Worm (Caenorhabditis elegans) whole organism, L4 larva: ENCODE measurements around the gene F10D7.3.

Experiments
- aly-2 ChIP-seq: sonication (generic microtip); optimal IDR thresholded peaks from 2 replicates; lab custom pipeline; 2018; ENCODE audit warnings: missing biosample characterization, missing genetic modification characterization
- ama-1 ChIP-seq: fragments of 150-350 bp; optimal IDR thresholded peaks from 2 replicates; lab custom pipeline; 2014; ENCODE audit warnings: inconsistent platforms, mixed read lengths
- egl-27 ChIP-seq: sonication (generic microtip); optimal IDR thresholded peaks from 3 replicates; lab custom pipeline; 2017; ENCODE audit warnings: missing biosample characterization, missing genetic modification reagents, missing genetic modification characterization
- gei-8 ChIP-seq: fragments of 200-800 bp; sonication (Bioruptor generic); optimal IDR thresholded peaks from 2 replicates; lab custom pipeline; 2018; ENCODE audit warnings: mild to moderate bottlenecking, missing genetic modification characterization, missing compliant biosample characterization
- madf-9 ChIP-seq: fragments of 200-800 bp; sonication (Bioruptor generic); conservative IDR thresholded peaks from 2 replicates; pipeline ENCODE4 v1.3.6; 2022; ENCODE audit warnings: missing genetic modification reagents, missing genetic modification characterization, missing compliant biosample characterization
- nhr-11 ChIP-seq: fragments of 150-350 bp; optimal IDR thresholded peaks from 2 replicates; lab custom pipeline; 2014; ENCODE audit warnings: missing biosample characterization, missing genetic modification characterization
- nhr-76 ChIP-seq: fragments of 150-350 bp; optimal IDR thresholded peaks from 2 replicates; lab custom pipeline; 2014; ENCODE audit warnings: missing biosample characterization, missing genetic modification characterization
- snpc-4 ChIP-seq: fragments of 150-350 bp; optimal IDR thresholded peaks from 2 replicates; lab custom pipeline; 2014; ENCODE audit warnings: missing biosample characterization, missing genetic modification characterization
- vab-7 ChIP-seq: fragments of 200-800 bp; sonication (Bioruptor generic); IDR thresholded peaks from 2 replicates; pipeline ENCODE4 v1.3.6; 2022; ENCODE audit warnings: missing genetic modification reagents, missing genetic modification characterization, missing compliant biosample characterization

DNA sequence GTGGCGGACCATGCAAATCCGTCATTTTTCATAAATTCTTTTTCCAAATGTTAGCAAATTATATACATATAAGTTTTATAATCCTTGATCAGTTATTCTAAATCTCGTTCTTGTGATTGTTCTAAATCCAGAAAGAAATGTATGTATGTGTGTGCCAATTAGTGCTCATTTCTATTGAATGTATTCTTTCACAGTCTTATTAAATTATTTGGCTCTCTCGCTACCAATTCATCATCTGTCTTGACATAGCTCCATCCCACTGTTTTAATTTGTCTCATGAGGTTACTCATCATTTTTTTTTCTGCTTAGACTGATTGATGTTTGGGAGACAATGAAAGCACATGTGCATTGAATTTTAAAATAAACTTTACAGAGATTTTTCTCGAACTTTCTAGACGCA is 19.0 kb downstream of the F10D7.3 start:
- TF ChIP-seq gei-8 (no peak), ama-1 (lab: Kevin White, UChicago) (no peak), snpc-4 (tag; lab: Kevin White, UChicago) (no peak), aly-2 (tag; lab: Kevin White, UChicago) (no peak), madf-9 (no peak), vab-7 (GFP tag; lab: Robert Waterston, UW) (no peak), nhr-76 (tag; lab: Kevin White, UChicago) (no peak), egl-27 (tag; lab: Kevin White, UChicago) (no peak), nhr-11 (tag; lab: Kevin White, UChicago) (no peak)
